Worm (Caenorhabditis elegans): Measurements from ENCODE around the gene srh-272.

DNA sequence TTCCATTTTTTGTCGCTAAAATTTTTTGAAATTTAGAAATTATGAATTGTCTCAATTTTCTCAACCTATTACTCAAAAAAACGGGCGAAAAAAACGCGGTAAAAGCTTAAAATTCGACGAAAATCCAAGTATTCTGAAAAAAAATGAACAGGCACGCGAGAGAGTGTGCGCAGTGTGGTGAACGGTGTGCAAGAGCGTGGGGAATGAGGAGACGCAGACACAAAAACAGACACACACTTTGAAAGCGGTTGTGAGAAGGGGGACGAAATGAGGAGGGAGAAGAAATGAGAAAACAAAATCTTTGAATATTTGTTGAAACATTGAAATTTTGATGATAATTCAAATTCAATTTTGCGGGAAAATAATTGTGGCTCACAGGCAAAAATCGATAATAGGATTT lies 36.3 kb upstream of the srh-272 start, which contains the start of gene T03D3.5:
- no peak for TF ChIP-seq aptf-3 (GFP tag; IDR thresholded peaks at IDR 0.05)
- no peak for TF ChIP-seq dpl-1 (GFP tag; optimal IDR thresholded peaks at IDR 0.05)
- TF ChIP-seq unc-62 (GFP tag; optimal IDR thresholded peaks at IDR 0.05): no peak
- TF ChIP-seq sptf-2 (GFP tag; optimal IDR thresholded peaks at IDR 0.05): no peak
- no peak for TF ChIP-seq Y79H2A.3 (GFP tag; conservative IDR thresholded peaks at IDR 0.05)
- TF ChIP-seq unc-130 (GFP tag; optimal IDR thresholded peaks at IDR 0.05): no peak
- TF ChIP-seq sea-2 (GFP tag; IDR thresholded peaks at IDR 0.05): no peak
- no peak for TF ChIP-seq C17E4.6 (GFP tag; IDR thresholded peaks at IDR 0.05)
- no peak for TF ChIP-seq B0035.1 (tag; optimal IDR thresholded peaks at IDR 0.05)
